Fruit fly (Drosophila melanogaster) S2 (cell line): ENCODE measurements around the gene CG5676.

Experiments
- CG8478 ChIP-seq: fragments of >200 bp; optimal IDR thresholded peaks from 2 replicates; lab custom pipeline; 2018
- CTCF ChIP-seq, 2 experiments: fragments of >200 bp; optimal IDR thresholded peaks; 2 replicates each; lab custom pipeline; 2018

DNA sequence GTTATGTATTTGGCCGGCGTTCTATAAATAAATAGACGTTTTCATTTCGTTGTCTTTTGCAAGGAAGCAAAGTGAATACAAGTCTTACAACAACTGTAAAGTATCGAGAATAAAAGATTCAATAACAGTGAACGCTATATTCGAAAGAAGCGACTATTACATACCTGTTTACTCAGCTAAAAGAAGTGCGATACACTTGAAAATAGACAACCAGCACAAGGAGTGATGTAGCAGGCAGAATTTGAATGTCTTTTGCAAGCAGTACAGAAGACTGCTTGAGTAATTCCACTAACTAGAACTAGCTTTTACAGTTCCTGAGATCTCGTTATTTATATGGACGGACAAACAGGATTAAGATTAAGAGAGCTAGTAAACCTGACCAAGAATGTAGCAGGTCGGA is 42.6 kb upstream of the CG5676 start:
- TF ChIP-seq CTCF (optimal IDR thresholded peaks at IDR 0.05; lab: Kevin White, UChicago) (peak; percentile 19 to 40), CG8478 (no peak)
